Worm (Caenorhabditis elegans): Measurements from ENCODE around the gene rps-1.

DNA sequence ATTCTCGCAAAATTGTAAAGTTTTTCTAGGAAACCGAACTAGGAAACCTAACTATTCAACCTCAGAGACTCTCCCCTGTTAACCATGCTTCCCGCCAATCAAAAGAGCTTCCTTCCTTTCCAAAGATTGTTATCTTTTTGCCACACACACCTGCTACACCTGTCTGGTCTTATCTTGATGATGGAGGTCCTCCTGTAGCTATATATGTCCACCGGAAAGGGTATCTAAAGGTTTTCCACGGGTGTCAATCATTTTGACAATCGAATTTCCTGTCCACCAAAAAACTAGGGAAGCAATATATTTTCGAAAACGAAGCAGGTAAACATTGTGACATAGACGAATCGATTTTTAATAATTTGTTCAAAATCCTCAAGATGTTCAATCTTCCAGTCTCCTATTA lies 21.9 kb upstream of the rps-1 start:
- no peak for TF ChIP-seq nhr-11 (tag; optimal IDR thresholded peaks at IDR 0.05)
- no peak for TF ChIP-seq nhr-10 (tag; optimal IDR thresholded peaks at IDR 0.05)
- no peak for TF ChIP-seq lin-39 (tag; optimal IDR thresholded peaks at IDR 0.05)
- TF ChIP-seq ztf-11 (tag; optimal IDR thresholded peaks at IDR 0.05) = no peak
- TF ChIP-seq ZK546.5 (tag; optimal IDR thresholded peaks at IDR 0.05) = no peak
- TF ChIP-seq snpc-4 (tag; optimal IDR thresholded peaks at IDR 0.05) = no peak
- no peak for TF ChIP-seq lsy-2 (tag; optimal IDR thresholded peaks at IDR 0.05)
- no peak for TF ChIP-seq unc-62 (GFP tag; optimal IDR thresholded peaks at IDR 0.05)
- no peak for TF ChIP-seq ama-1 (optimal IDR thresholded peaks at IDR 0.05)
- no peak for TF ChIP-seq sma-9 (GFP tag; optimal IDR thresholded peaks at IDR 0.05)
- no peak for TF ChIP-seq sma-9 (tag; optimal IDR thresholded peaks at IDR 0.05)
- TF ChIP-seq alr-1 (tag; optimal IDR thresholded peaks at IDR 0.05) = no peak
- no peak for TF ChIP-seq nhr-77 (tag; optimal IDR thresholded peaks at IDR 0.05)
